Worm (Caenorhabditis elegans) whole organism, early embryonic: ENCODE measurements around the gene Y37A1A.4.

ENCODE experiments used
- B0310.2 ChIP-seq: sonication (generic microtip); optimal IDR thresholded peaks from 2 replicates; lab custom pipeline; 2016; ENCODE audit warnings: mild to moderate bottlenecking, missing genetic modification characterization, missing compliant biosample characterization
- aly-1 ChIP-seq: sonication (generic microtip); optimal IDR thresholded peaks from 2 replicates; lab custom pipeline; 2016; ENCODE audit warnings: missing genetic modification characterization, missing compliant biosample characterization
- ama-1 ChIP-seq: fragments of 150-350 bp; optimal IDR thresholded peaks from 2 replicates; lab custom pipeline; 2014
- ceh-36 ChIP-seq: sonication (generic microtip); optimal IDR thresholded peaks from 2 replicates; lab custom pipeline; 2016; ENCODE audit warnings: missing genetic modification characterization, inconsistent platforms, missing compliant biosample characterization
- ets-7 ChIP-seq: sonication (generic microtip); optimal IDR thresholded peaks from 2 replicates; lab custom pipeline; 2016; ENCODE audit warnings: missing genotype, missing genetic modification characterization, missing compliant biosample characterization
- flt-1 ChIP-seq: fragments of 200-800 bp; sonication (Bioruptor generic); IDR thresholded peaks from 2 replicates; pipeline ENCODE4 v1.3.6; 2022; ENCODE audit warnings: missing genetic modification characterization, missing compliant biosample characterization
- hmbx-1 ChIP-seq: sonication (generic microtip); optimal IDR thresholded peaks from 2 replicates; lab custom pipeline; 2016; ENCODE audit warnings: mild to moderate bottlenecking, missing genetic modification characterization, missing compliant biosample characterization
- hmg-4 ChIP-seq: fragments of 200-800 bp; sonication (Bioruptor generic); optimal IDR thresholded peaks from 2 replicates; lab custom pipeline; 2018; ENCODE audit warnings: mild to moderate bottlenecking, missing genetic modification characterization, missing compliant biosample characterization
- hnd-1 ChIP-seq: sonication (generic microtip); optimal IDR thresholded peaks from 2 replicates; lab custom pipeline; 2016; ENCODE audit warnings: missing genetic modification characterization, missing compliant biosample characterization
- pes-1 ChIP-seq: fragments of 200-800 bp; sonication (Bioruptor generic); IDR thresholded peaks from 2 replicates; pipeline ENCODE4 v1.3.6; 2022; ENCODE audit warnings: missing genetic modification reagents, missing genetic modification characterization, missing compliant biosample characterization
- scrt-1 ChIP-seq: fragments of 200-800 bp; sonication (Bioruptor generic); IDR thresholded peaks from 2 replicates; pipeline ENCODE4 v1.3.6; 2022; ENCODE audit warnings: missing genetic modification characterization, missing compliant biosample characterization
- tbx-11 ChIP-seq: fragments of 200-800 bp; sonication (Bioruptor generic); IDR thresholded peaks from 2 replicates; pipeline ENCODE4 v1.3.6; 2022; ENCODE audit warnings: missing genetic modification characterization, missing compliant biosample characterization
- tbx-37 ChIP-seq: fragments of 200-800 bp; sonication (Bioruptor generic); conservative IDR thresholded peaks from 2 replicates; pipeline ENCODE4 v1.3.6; 2022; ENCODE audit warnings: missing genetic modification reagents, missing genetic modification characterization, missing compliant biosample characterization
- tra-4 ChIP-seq: sonication (generic microtip); optimal IDR thresholded peaks from 2 replicates; lab custom pipeline; 2017; ENCODE audit warnings: missing genetic modification characterization, missing compliant biosample characterization

ce11 chrIV:13919207-13919759 is 14.9 kb upstream of the Y37A1A.4 start:
- TF ChIP-seq hnd-1 (tag; lab: Kevin White, UChicago) (no peak), hmbx-1 (tag; lab: Kevin White, UChicago) (no peak), ama-1 (lab: Kevin White, UChicago) (no peak), ets-7 (tag; lab: Kevin White, UChicago) (no peak), tbx-37 (GFP tag; lab: Robert Waterston, UW) (no peak), ceh-36 (tag; lab: Kevin White, UChicago) (no peak), hmg-4 (GFP tag; lab: Kevin White, UChicago) (no peak), tra-4 (tag; lab: Kevin White, UChicago) (no peak), flt-1 (no peak), aly-1 (no peak), pes-1 (GFP tag; lab: Robert Waterston, UW) (no peak), scrt-1 (no peak), tbx-11 (GFP tag; lab: Robert Waterston, UW) (no peak), B0310.2 (tag; lab: Kevin White, UChicago) (no peak)
